Fruit fly (Drosophila melanogaster): Measurements from ENCODE around the gene NijA.
A peak's percentile ranks its signal among the peaks of the same experiment; 100 is the strongest.

NijA gene

DNA sequence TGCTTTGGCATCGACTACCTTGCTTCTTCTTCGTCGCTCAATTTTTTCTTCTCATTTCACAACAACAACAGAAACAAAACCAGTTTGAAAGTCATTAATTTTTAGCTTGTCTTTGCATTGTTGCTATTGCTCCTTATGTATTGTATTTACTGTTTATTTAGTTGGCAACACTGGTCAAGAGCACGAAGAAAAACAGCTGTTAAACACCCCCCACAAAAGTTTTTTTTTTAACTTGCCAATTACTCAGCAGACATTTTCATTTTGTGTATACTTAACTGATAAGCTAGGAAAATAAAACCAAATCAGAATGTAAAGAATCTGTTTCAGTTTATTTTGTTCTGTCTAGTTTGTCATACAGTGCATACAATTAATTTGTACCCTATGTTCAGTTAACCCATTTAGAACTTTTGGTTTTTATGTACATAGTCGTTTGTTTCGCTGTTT, 16.9 kb downstream of the NijA start (continued):
- TF ChIP-seq fd102C (GFP tag; optimal IDR thresholded peaks at IDR 0.05) (no peak), CG10274 (GFP tag; optimal IDR thresholded peaks at IDR 0.05) (peak; percentile 19), sens (GFP tag) (no peak), CG11398 (GFP tag; optimal IDR thresholded peaks at IDR 0.05) (no peak), prd (optimal IDR thresholded peaks at IDR 0.05) (no peak), prd (GFP tag; IDR thresholded peaks at IDR 0.05) (0 out of 3 replicates have a peak, but pooled peaks have one; percentile 12), CG15514 (GFP tag; optimal IDR thresholded peaks at IDR 0.05) (peak; percentile 6), Max (GFP tag; optimal IDR thresholded peaks at IDR 0.05) (no peak), vvl (GFP tag; IDR thresholded peaks at IDR 0.05) (no peak), CG9215 (GFP tag; IDR thresholded peaks at IDR 0.05) (no peak), tx (GFP tag; optimal IDR thresholded peaks at IDR 0.05) (peak; percentile 9), CG18619 (GFP tag; optimal IDR thresholded peaks at IDR 0.05) (peak; percentile 20), ssp (GFP tag; IDR thresholded peaks at IDR 0.05) (no peak), jigr1 (GFP tag; IDR thresholded peaks at IDR 0.05) (no peak), yki (optimal IDR thresholded peaks at IDR 0.05) (no peak), CG4360 (GFP tag; IDR thresholded peaks at IDR 0.05) (peak; percentile 73), chif (GFP tag; optimal IDR thresholded peaks at IDR 0.05) (peak in 1 of 2 experiments; percentile 51), grau (tag; optimal IDR thresholded peaks at IDR 0.05) (no peak), dati (GFP tag; IDR thresholded peaks at IDR 0.05) (no peak), br (optimal IDR thresholded peaks at IDR 0.05) (no peak), D (optimal IDR thresholded peaks at IDR 0.05) (no peak), D (GFP tag; optimal IDR thresholded peaks at IDR 0.05) (no peak), Awh (GFP tag; IDR thresholded peaks at IDR 0.05) (peak; percentile 21; the same call in 1 of the 2 replicates), bcd (GFP tag; optimal IDR thresholded peaks at IDR 0.05) (peak; percentile 7), az2 (GFP tag; optimal IDR thresholded peaks at IDR 0.05) (no peak), chinmo (GFP tag; IDR thresholded peaks at IDR 0.05; ENCODE audit: partially characterized antibody) (no peak), Blimp-1 (GFP tag; optimal IDR thresholded peaks at IDR 0.05) (peak; percentile 38), CG14441 (GFP tag; IDR thresholded peaks at IDR 0.05) (peak; percentile 40; the same call in 1 of the 2 replicates), tgo (GFP tag; IDR thresholded peaks at IDR 0.05) (no peak; the same call in 2 of the 3 replicates), gro (GFP tag; optimal IDR thresholded peaks at IDR 0.05) (peak; percentile 0), wor (GFP tag; IDR thresholded peaks at IDR 0.05) (no peak), CG16779 (GFP tag; IDR thresholded peaks at IDR 0.05) (no peak), CG12155 (GFP tag; optimal IDR thresholded peaks at IDR 0.05) (no peak), Taf1 (GFP tag; IDR thresholded peaks at IDR 0.05) (no peak), Hr3 (GFP tag; optimal IDR thresholded peaks at IDR 0.05) (no peak), Usf (GFP tag; optimal IDR thresholded peaks at IDR 0.05) (no peak), tap (tag; optimal IDR thresholded peaks at IDR 0.05) (no peak), CG17612 (GFP tag; IDR thresholded peaks at IDR 0.05) (no peak), CG30020 (tag; optimal IDR thresholded peaks at IDR 0.05) (no peak), Meics (GFP tag; optimal IDR thresholded peaks at IDR 0.05) (peak; percentile 8), CG10462 (GFP tag; optimal IDR thresholded peaks at IDR 0.05) (no peak), Ssrp (tag; optimal IDR thresholded peaks at IDR 0.05) (no peak), Aef1 (GFP tag; IDR thresholded peaks at IDR 0.05) (no peak), CG9817 (tag; optimal IDR thresholded peaks at IDR 0.05) (no peak), pan (optimal IDR thresholded peaks at IDR 0.05) (no peak), pan (GFP tag; optimal IDR thresholded peaks at IDR 0.05 in 1 of 2, IDR thresholded peaks at IDR 0.05 in 1 of 2) (peak in 1 of 2 experiments; percentile 42), CG11504 (tag; optimal IDR thresholded peaks at IDR 0.05) (peak; percentile 18), sqz (GFP tag; optimal IDR thresholded peaks at IDR 0.05) (peak; percentile 47), CG15696 (tag; optimal IDR thresholded peaks at IDR 0.05) (no peak), Xbp1 (GFP tag; optimal IDR thresholded peaks at IDR 0.05) (no peak), CG42726 (GFP tag; IDR thresholded peaks at IDR 0.05; ENCODE audit: partially characterized antibody) (no peak), CG12219 (GFP tag; optimal IDR thresholded peaks at IDR 0.05) (no peak), CG9609 (GFP tag; optimal IDR thresholded peaks at IDR 0.05) (no peak)
